Worm (Caenorhabditis elegans) whole organism, L1 larva: Measurements from ENCODE around the gene Y69A2AR.51.

Source experiments
- C16A3.4 ChIP-seq: fragments of 150-350 bp; optimal IDR thresholded peaks from 2 replicates; lab custom pipeline; 2014; ENCODE audit warnings: missing biosample characterization, missing genetic modification characterization
- C34B4.2 ChIP-seq: sonication (generic microtip); optimal IDR thresholded peaks from 2 replicates; lab custom pipeline; 2017; ENCODE audit warnings: mild to moderate bottlenecking, missing genetic modification characterization, missing compliant biosample characterization
- Y116A8C.19 ChIP-seq: sonication (generic microtip); optimal IDR thresholded peaks from 2 replicates; lab custom pipeline; 2016; ENCODE audit warnings: missing compliant biosample characterization, missing genetic modification characterization, borderline replicate concordance
- alr-1 ChIP-seq: fragments of 200-800 bp; sonication (Bioruptor generic); optimal IDR thresholded peaks from 2 replicates; lab custom pipeline; 2018; ENCODE audit warnings: borderline replicate concordance, mild to moderate bottlenecking, missing genetic modification characterization, missing compliant biosample characterization
- blmp-1 ChIP-seq: fragments of 150-350 bp; optimal IDR thresholded peaks from 2 replicates; lab custom pipeline; 2014; ENCODE audit warnings: missing biosample characterization, missing genetic modification characterization
- ceh-63 ChIP-seq: fragments of 200-800 bp; sonication (Bioruptor generic); optimal IDR thresholded peaks from 2 replicates; lab custom pipeline; 2018; ENCODE audit warnings: mild to moderate bottlenecking, missing genetic modification characterization, missing compliant biosample characterization
- ceh-8 ChIP-seq: fragments of 200-800 bp; sonication (Bioruptor generic); optimal IDR thresholded peaks from 2 replicates; lab custom pipeline; 2018; ENCODE audit warnings: mild to moderate bottlenecking, missing genetic modification characterization, moderate library complexity, missing compliant biosample characterization
- ceh-88 ChIP-seq: fragments of 200-800 bp; sonication (Bioruptor generic); IDR thresholded peaks from 2 replicates; pipeline ENCODE4 v1.3.6; 2022; ENCODE audit warnings: missing genetic modification characterization, missing compliant biosample characterization
- ces-1 ChIP-seq: fragments of 150-350 bp; optimal IDR thresholded peaks from 2 replicates; lab custom pipeline; 2014; ENCODE audit warnings: missing biosample characterization, missing genetic modification reagents, missing genetic modification characterization
- dpl-1 ChIP-seq, 3 experiments: fragments of 150-350 bp in 2 of 3; sonication (generic microtip) in 1 of 3; optimal IDR thresholded peaks; 2 replicates each; lab custom pipeline; 2014 to 2017; ENCODE audit warnings: missing biosample characterization in 3 of 3, missing genetic modification characterization in 3 of 3, missing genetic modification reagents in 3 of 3
- dsc-1 ChIP-seq: sonication (generic microtip); optimal IDR thresholded peaks from 2 replicates; lab custom pipeline; 2016; ENCODE audit warnings: mild to moderate bottlenecking, missing genetic modification characterization, missing compliant biosample characterization
- efl-1 ChIP-seq, 4 experiments: fragments of 150-350 bp; optimal IDR thresholded peaks in 3 of 4; peaks in 1 of 4; 1 replicate in 1 of 4; 2 replicates in 3 of 4; lab custom pipeline; 2014; ENCODE audit warnings: missing biosample characterization in 2 of 4, missing genetic modification characterization in 2 of 4, missing genetic modification reagents in 2 of 4
- efl-3 ChIP-seq: fragments of 200-800 bp; sonication (Bioruptor generic); optimal IDR thresholded peaks from 2 replicates; lab custom pipeline; 2018; ENCODE audit warnings: mild to moderate bottlenecking, missing genetic modification characterization, missing compliant biosample characterization
- egl-13 ChIP-seq: sonication (generic microtip); optimal IDR thresholded peaks from 2 replicates; lab custom pipeline; 2016; ENCODE audit warnings: missing genotype, missing genetic modification reagents, missing genetic modification characterization, missing compliant biosample characterization
- fos-1 ChIP-seq: fragments of 150-350 bp; optimal IDR thresholded peaks from 2 replicates; lab custom pipeline; 2014; ENCODE audit warnings: missing biosample characterization, missing genetic modification characterization
- grh-1 ChIP-seq: fragments of 200-800 bp; sonication (Bioruptor generic); IDR thresholded peaks from 2 replicates; pipeline ENCODE4 v1.3.6; 2022; ENCODE audit warnings: missing genetic modification reagents, missing genetic modification characterization, missing compliant biosample characterization
- hlh-4 ChIP-seq: sonication (generic microtip); optimal IDR thresholded peaks from 2 replicates; lab custom pipeline; 2016; ENCODE audit warnings: mild to moderate bottlenecking, missing genetic modification characterization, missing compliant biosample characterization
- isw-1 ChIP-seq: fragments of 200-800 bp; sonication (Bioruptor generic); IDR thresholded peaks from 2 replicates; pipeline ENCODE4 v1.3.6; 2022; ENCODE audit warnings: missing genetic modification characterization, missing compliant biosample characterization
- jun-1 ChIP-seq: fragments of 150-350 bp; optimal IDR thresholded peaks from 2 replicates; lab custom pipeline; 2014; ENCODE audit warnings: missing biosample characterization, missing genetic modification reagents, missing genetic modification characterization
- lin-35 ChIP-seq, 2 experiments: fragments of 150-350 bp; optimal IDR thresholded peaks; 2 replicates each; lab custom pipeline; 2014; ENCODE audit warnings: missing biosample characterization in 2 of 2, missing genetic modification characterization in 2 of 2, missing genetic modification reagents in 2 of 2
- mab-9 ChIP-seq: fragments of 200-800 bp; sonication (Bioruptor generic); IDR thresholded peaks from 2 replicates; pipeline ENCODE4 v1.3.6; 2022; ENCODE audit warnings: missing genetic modification reagents, missing genetic modification characterization, missing compliant biosample characterization
- mdl-1 ChIP-seq, 2 experiments: fragments of 150-350 bp; optimal IDR thresholded peaks; 2 replicates each; lab custom pipeline; 2014 to 2017; ENCODE audit warnings: missing biosample characterization in 2 of 2, missing genetic modification characterization in 2 of 2, inconsistent platforms in 1 of 2
- mef-2 ChIP-seq: fragments of 150-350 bp; optimal IDR thresholded peaks from 2 replicates; lab custom pipeline; 2014; ENCODE audit warnings: missing biosample characterization, missing genetic modification characterization
- mep-1 ChIP-seq: fragments of 150-350 bp; optimal IDR thresholded peaks from 2 replicates; lab custom pipeline; 2014; ENCODE audit warnings: missing biosample characterization, missing genetic modification characterization
- nhr-12 ChIP-seq: sonication (generic microtip); optimal IDR thresholded peaks from 2 replicates; lab custom pipeline; 2017; ENCODE audit warnings: missing biosample characterization, missing genetic modification characterization
- nhr-47 ChIP-seq: sonication (generic microtip); optimal IDR thresholded peaks from 2 replicates; lab custom pipeline; 2016; ENCODE audit warnings: mild to moderate bottlenecking, missing genetic modification characterization, moderate library complexity, missing compliant biosample characterization
- nhr-77 ChIP-seq: fragments of 150-350 bp; optimal IDR thresholded peaks from 2 replicates; lab custom pipeline; 2014; ENCODE audit warnings: missing biosample characterization, missing genetic modification characterization
- nhr-84 ChIP-seq: sonication (generic microtip); optimal IDR thresholded peaks from 2 replicates; lab custom pipeline; 2017; ENCODE audit warnings: missing biosample characterization, missing genetic modification characterization
- pag-3 ChIP-seq: sonication (generic microtip); optimal IDR thresholded peaks from 2 replicates; lab custom pipeline; 2017; ENCODE audit warnings: missing genetic modification characterization, mild to moderate bottlenecking, missing compliant biosample characterization, antibody characterized with exemption, borderline replicate concordance; ENCODE audit not compliant: insufficient read depth
- pax-3 ChIP-seq: fragments of 200-800 bp; sonication (Bioruptor generic); optimal IDR thresholded peaks from 2 replicates; lab custom pipeline; 2018; ENCODE audit warnings: mild to moderate bottlenecking, missing genetic modification characterization, moderate library complexity, missing compliant biosample characterization
- pqm-1 ChIP-seq: sonication (generic microtip); optimal IDR thresholded peaks from 3 replicates; lab custom pipeline; 2017; ENCODE audit warnings: missing biosample characterization, missing genetic modification characterization
- rnt-1 ChIP-seq: sonication (generic microtip); optimal IDR thresholded peaks from 2 replicates; lab custom pipeline; 2016; ENCODE audit warnings: mild to moderate bottlenecking, missing genetic modification characterization, moderate library complexity, missing compliant biosample characterization
- skn-1 ChIP-seq: fragments of 150-350 bp; optimal IDR thresholded peaks from 2 replicates; lab custom pipeline; 2014; ENCODE audit warnings: missing biosample characterization, missing genetic modification characterization
- sup-37 ChIP-seq: fragments of 200-800 bp; sonication (Bioruptor generic); optimal IDR thresholded peaks from 2 replicates; lab custom pipeline; 2018; ENCODE audit warnings: mild to moderate bottlenecking, missing genetic modification characterization, missing compliant biosample characterization
- tbx-2 ChIP-seq: sonication (generic microtip); optimal IDR thresholded peaks from 2 replicates; lab custom pipeline; 2016; ENCODE audit warnings: missing genetic modification characterization, missing compliant biosample characterization
- unc-130 ChIP-seq: fragments of 150-350 bp; optimal IDR thresholded peaks from 2 replicates; lab custom pipeline; 2017; ENCODE audit warnings: missing biosample characterization, missing genetic modification characterization, inconsistent platforms
- unc-62 ChIP-seq: fragments of 150-350 bp; optimal IDR thresholded peaks from 2 replicates; lab custom pipeline; 2014; ENCODE audit warnings: missing biosample characterization, missing genetic modification reagents, missing genetic modification characterization
- vab-15 ChIP-seq: sonication (generic microtip); optimal IDR thresholded peaks from 2 replicates; lab custom pipeline; 2017; ENCODE audit warnings: missing genotype, mild to moderate bottlenecking, missing genetic modification characterization, missing compliant biosample characterization
- xbp-1 ChIP-seq: sonication (generic microtip); optimal IDR thresholded peaks from 2 replicates; lab custom pipeline; 2016; ENCODE audit warnings: missing genetic modification characterization, missing compliant biosample characterization
- zip-4 ChIP-seq: fragments of 200-800 bp; sonication (Bioruptor generic); optimal IDR thresholded peaks from 2 replicates; lab custom pipeline; 2018; ENCODE audit warnings: mild to moderate bottlenecking, missing genetic modification characterization, moderate library complexity, missing compliant biosample characterization
- ztf-4 ChIP-seq: fragments of 150-350 bp; optimal IDR thresholded peaks from 2 replicates; lab custom pipeline; 2014; ENCODE audit warnings: missing biosample characterization, missing genetic modification characterization

Gene Y69A2AR.51

DNA sequence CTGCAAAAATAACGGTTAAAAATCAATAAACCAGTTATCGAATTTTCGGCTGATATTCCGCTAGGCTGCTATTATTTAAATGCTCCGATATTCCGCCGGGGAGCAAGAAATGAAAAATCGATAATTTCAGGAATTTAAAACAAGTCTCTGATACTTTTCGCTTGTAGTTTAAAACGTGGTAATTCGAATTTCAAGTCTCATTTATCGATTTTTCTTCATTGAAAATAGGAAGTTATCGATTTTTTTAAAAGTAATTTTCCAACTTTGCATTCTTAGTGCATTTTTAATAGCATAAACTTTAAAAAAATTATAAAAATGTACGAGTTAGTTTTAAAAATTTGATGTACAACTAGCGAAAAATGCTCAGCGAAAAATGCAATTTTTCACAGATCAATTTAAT lies 19.9 kb upstream of the Y69A2AR.51 start:
- TF ChIP-seq ztf-4 (tag; lab: Kevin White, UChicago) (no peak), grh-1 (GFP tag; lab: Robert Waterston, UW) (no peak), egl-13 (tag; lab: Kevin White, UChicago) (no peak), rnt-1 (no peak), zip-4 (GFP tag; lab: Kevin White, UChicago) (no peak), nhr-12 (no peak), efl-3 (GFP tag; lab: Kevin White, UChicago) (no peak), unc-62 (GFP tag; lab: Kevin White, UChicago) (no peak), vab-15 (tag; lab: Kevin White, UChicago) (no peak), xbp-1 (tag; lab: Kevin White, UChicago) (no peak), dpl-1 (GFP tag; optimal IDR thresholded peaks at IDR 0.05; lab: Kevin White, UChicago) (no peak), alr-1 (tag; lab: Kevin White, UChicago) (no peak), jun-1 (tag; lab: Kevin White, UChicago) (no peak), isw-1 (GFP tag; lab: Robert Waterston, UW) (no peak), C16A3.4 (tag; lab: Kevin White, UChicago) (no peak), pax-3 (tag; lab: Kevin White, UChicago) (no peak)

ce11 chrIV:2552855-2553254 lies 19.4 kb upstream of the Y69A2AR.51 start:
- TF ChIP-seq hlh-4 (tag; lab: Kevin White, UChicago) (no peak), ceh-8 (GFP tag; lab: Kevin White, UChicago) (no peak), mef-2 (tag; lab: Kevin White, UChicago) (no peak), sup-37 (GFP tag; lab: Kevin White, UChicago) (no peak), lin-35 (GFP tag; optimal IDR thresholded peaks at IDR 0.05; lab: Kevin White, UChicago) (no peak), unc-130 (tag; lab: Kevin White, UChicago) (no peak), tbx-2 (tag; lab: Kevin White, UChicago) (no peak), nhr-77 (no peak), nhr-47 (tag; lab: Kevin White, UChicago) (no peak), mdl-1 (tag; optimal IDR thresholded peaks at IDR 0.05; lab: Kevin White, UChicago) (no peak), efl-1 (optimal IDR thresholded peaks at IDR 0.05; lab: Kevin White, UChicago) (no peak), efl-1 (GFP tag; optimal IDR thresholded peaks at IDR 0.05 in 1 of 2; lab: Kevin White, UChicago) (no peak), ceh-63 (GFP tag; lab: Kevin White, UChicago) (no peak), ceh-88 (GFP tag; lab: Robert Waterston, UW) (no peak), Y116A8C.19 (no peak)

ce11 chrIV:2556211-2556610 lies 16.0 kb upstream of the Y69A2AR.51 start:
- TF ChIP-seq dsc-1 (tag; lab: Kevin White, UChicago), result no peak
- no peak for TF ChIP-seq fos-1
- TF ChIP-seq Y116A8C.19, result no peak
- no peak for TF ChIP-seq pag-3 (tag; lab: Kevin White, UChicago)
- TF ChIP-seq blmp-1 (tag; lab: Kevin White, UChicago), result no peak
- no peak for TF ChIP-seq skn-1 (tag; lab: Kevin White, UChicago)
- no peak for TF ChIP-seq C34B4.2 (tag; lab: Kevin White, UChicago)
- TF ChIP-seq mab-9 (GFP tag; lab: Robert Waterston, UW), result no peak
- no peak for TF ChIP-seq mep-1 (tag; lab: Kevin White, UChicago)
- TF ChIP-seq efl-1 (optimal IDR thresholded peaks at IDR 0.05; lab: Kevin White, UChicago), result no peak
- no peak for TF ChIP-seq efl-1 (GFP tag; optimal IDR thresholded peaks at IDR 0.05 in 1 of 2; lab: Kevin White, UChicago)
- no peak for TF ChIP-seq pqm-1 (tag; lab: Kevin White, UChicago)
- no peak for TF ChIP-seq ces-1 (GFP tag; lab: Kevin White, UChicago)
- no peak for TF ChIP-seq sup-37 (GFP tag; lab: Kevin White, UChicago)
- no peak for TF ChIP-seq nhr-84 (tag; lab: Kevin White, UChicago)
- no peak for TF ChIP-seq zip-4 (GFP tag; lab: Kevin White, UChicago)
